Worm (Caenorhabditis elegans): ENCODE data around the gene T24C4.2.

DNA sequence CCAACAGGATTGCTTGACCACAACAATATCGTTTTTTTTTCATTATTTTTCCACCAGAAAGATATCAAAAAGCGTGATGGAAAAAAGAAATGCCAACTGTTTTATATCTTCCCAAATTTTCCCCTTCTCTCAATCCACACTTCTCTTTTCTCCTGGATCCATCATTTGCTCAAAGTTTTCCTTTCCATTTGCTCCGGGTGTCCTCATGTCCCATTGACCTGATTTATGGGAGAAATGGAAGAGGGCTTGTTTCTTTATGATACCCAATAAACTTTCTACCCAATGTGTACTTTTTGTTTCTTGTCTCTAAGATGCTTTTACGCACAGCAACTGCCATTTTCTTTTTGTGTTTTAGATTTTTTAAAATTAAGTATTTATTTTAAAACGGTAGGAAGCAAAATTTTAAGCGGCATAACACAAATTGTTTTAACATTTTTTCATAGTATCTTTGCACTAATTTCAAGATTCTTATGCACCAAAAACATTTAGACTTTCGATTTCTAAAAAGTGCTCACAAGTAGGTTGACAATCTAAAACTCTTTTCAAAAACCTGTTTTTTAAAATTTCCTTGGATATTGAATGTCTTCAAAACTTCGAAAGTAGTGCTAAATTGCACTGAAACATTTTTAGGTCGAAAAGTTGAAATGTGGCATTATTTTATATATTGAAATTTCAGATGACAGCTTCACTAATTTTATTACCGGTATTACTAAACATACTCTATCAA lies 47.1 kb downstream of the T24C4.2 start, which contains the start of gene clec-149:
- TF ChIP-seq nhr-76 (tag; optimal IDR thresholded peaks at IDR 0.05) (no peak), lir-3 (tag; optimal IDR thresholded peaks at IDR 0.05) (no peak), spr-3 (GFP tag; optimal IDR thresholded peaks at IDR 0.05) (no peak), fos-1 (tag; optimal IDR thresholded peaks at IDR 0.05) (no peak)
